Worm (Caenorhabditis elegans): Measurements from ENCODE around the gene F28C6.8.

DNA sequence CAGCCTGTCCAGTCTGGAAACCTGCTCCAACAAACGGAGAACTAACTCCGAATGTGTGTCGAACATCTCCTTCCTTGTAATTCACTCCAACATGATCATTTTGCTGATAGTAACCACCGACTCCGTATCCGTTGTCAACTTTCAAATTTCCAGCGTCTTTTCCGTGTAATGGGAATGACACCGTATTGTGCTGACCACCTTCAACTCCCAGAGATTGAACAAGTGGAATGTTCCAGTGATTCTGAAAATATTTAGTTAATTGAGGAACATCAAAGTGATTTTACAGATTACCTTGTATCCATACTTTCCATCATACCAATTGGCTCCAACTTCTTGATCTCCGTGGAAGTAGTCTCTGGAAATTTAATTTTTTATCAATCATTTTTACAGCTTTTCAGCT, 21.3 kb downstream of the F28C6.8 start:
- TF ChIP-seq hlh-6 (tag; optimal IDR thresholded peaks at IDR 0.05) (no peak), ref-2 (tag; optimal IDR thresholded peaks at IDR 0.05) (no peak), fkh-10 (GFP tag; optimal IDR thresholded peaks at IDR 0.05) (no peak), unc-42 (tag; optimal IDR thresholded peaks at IDR 0.05) (no peak), ama-1 (optimal IDR thresholded peaks at IDR 0.05) (no peak), pqm-1 (tag; optimal IDR thresholded peaks at IDR 0.05) (no peak), unc-3 (GFP tag; conservative IDR thresholded peaks at IDR 0.05) (no peak), unc-3 (tag; optimal IDR thresholded peaks at IDR 0.05) (no peak), mec-3 (tag; optimal IDR thresholded peaks at IDR 0.05; ENCODE audit: borderline replicate concordance) (no peak)

All from whole organism, late embryonic.